Fruit fly (Drosophila melanogaster): ENCODE results near the gene Or71a.

The Or71a gene

DNA sequence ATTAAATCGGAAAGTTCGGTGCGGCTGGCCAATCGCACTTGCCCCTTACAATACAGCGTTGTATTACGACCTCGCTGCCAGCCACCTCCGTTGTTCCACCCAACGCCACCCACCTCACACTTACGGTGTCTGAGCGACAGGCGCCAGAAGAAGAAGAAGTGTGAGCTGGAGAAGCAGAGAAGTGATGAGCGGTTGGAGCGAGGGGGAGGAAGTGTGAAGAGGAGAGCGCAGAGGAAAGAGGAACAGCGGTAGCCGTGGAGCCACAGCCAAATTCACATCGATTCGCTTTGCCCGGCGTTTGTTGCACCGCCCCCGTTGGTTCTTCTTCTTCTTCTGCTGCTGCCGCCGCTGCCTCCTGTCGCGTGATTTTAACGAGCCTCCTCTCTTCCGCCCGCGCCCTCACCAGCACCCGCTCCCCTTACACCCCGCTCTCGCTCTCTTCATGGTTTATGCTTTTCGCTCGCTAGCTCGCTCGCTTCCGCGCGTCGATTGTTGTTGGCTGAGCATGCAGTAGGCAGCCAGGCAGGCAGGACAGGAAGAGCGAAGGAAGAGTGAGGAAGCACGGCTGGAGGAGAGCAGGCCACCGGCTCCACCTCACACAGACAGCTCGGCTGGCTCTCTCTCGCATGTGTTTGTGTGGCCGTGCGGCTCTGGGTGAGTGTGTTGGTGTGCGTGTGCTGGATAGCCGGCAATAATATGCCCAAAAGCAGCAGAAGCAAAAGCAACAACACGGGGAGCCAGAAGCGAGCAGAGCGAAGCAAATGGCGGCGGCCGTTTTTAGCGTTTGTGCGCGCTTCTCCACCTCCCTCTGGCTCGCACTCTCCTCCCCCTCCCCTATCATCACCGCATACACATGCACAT, 26.0 kb upstream of the Or71a start (continued):
- TF ChIP-seq rib (GFP tag; IDR thresholded peaks at IDR 0.05) (no peak), CG1647 (GFP tag; optimal IDR thresholded peaks at IDR 0.05) (no peak), Hand (GFP tag; optimal IDR thresholded peaks at IDR 0.05) (no peak), Stat92E (GFP tag; optimal IDR thresholded peaks at IDR 0.05) (no peak), YL-1 (GFP tag; optimal IDR thresholded peaks at IDR 0.05) (no peak), CG17568 (GFP tag; optimal IDR thresholded peaks at IDR 0.05) (no peak), CG12071 (GFP tag; optimal IDR thresholded peaks at IDR 0.05) (no peak), CG15269 (tag; optimal IDR thresholded peaks at IDR 0.05) (no peak), CG6683 (GFP tag; optimal IDR thresholded peaks at IDR 0.05) (no peak), ara (GFP tag; IDR thresholded peaks at IDR 0.05) (no peak), gce (GFP tag; IDR thresholded peaks at IDR 0.05) (no peak), trh (GFP tag; optimal IDR thresholded peaks at IDR 0.05) (no peak), pnt (GFP tag; optimal IDR thresholded peaks at IDR 0.05) (no peak), bowl (GFP tag; IDR thresholded peaks at IDR 0.05) (no peak), lmd (GFP tag; IDR thresholded peaks at IDR 0.05) (no peak), ken (GFP tag; IDR thresholded peaks at IDR 0.05) (no peak), CG11456 (GFP tag; IDR thresholded peaks at IDR 0.05) (no peak), inv (GFP tag; IDR thresholded peaks at IDR 0.05; ENCODE audit: partially characterized antibody) (no peak), Nf-YC (tag; optimal IDR thresholded peaks at IDR 0.05) (no peak), luna (GFP tag; optimal IDR thresholded peaks at IDR 0.05) (no peak), CTCF (GFP tag; optimal IDR thresholded peaks at IDR 0.05) (no peak), Sry-δ (GFP tag; optimal IDR thresholded peaks at IDR 0.05) (no peak), slbo (GFP tag; IDR thresholded peaks at IDR 0.05) (0 out of 2 replicates have a peak, but pooled peaks have one; percentile 6), PHDP (tag; optimal IDR thresholded peaks at IDR 0.05) (no peak), CG6791 (GFP tag; IDR thresholded peaks at IDR 0.05; ENCODE audit: partially characterized antibody) (no peak), CG18476 (GFP tag; optimal IDR thresholded peaks at IDR 0.05) (no peak), CG1792 (GFP tag; optimal IDR thresholded peaks at IDR 0.05) (no peak), sens (GFP tag) (no peak), ham (GFP tag; IDR thresholded peaks at IDR 0.05) (no peak), CG32772 (GFP tag; IDR thresholded peaks at IDR 0.05) (peak; percentile 36; the same call in 1 of the 2 replicates), scrt (GFP tag; optimal IDR thresholded peaks at IDR 0.05) (peak; percentile 30), CG17359 (tag; optimal IDR thresholded peaks at IDR 0.05) (no peak), ash1 (GFP tag; optimal IDR thresholded peaks at IDR 0.05) (no peak), CG1603 (tag; optimal IDR thresholded peaks at IDR 0.05) (no peak), Hr78 (GFP tag; optimal IDR thresholded peaks at IDR 0.05) (no peak), dmrt99B (tag; optimal IDR thresholded peaks at IDR 0.05) (no peak), abd-A (tag; optimal IDR thresholded peaks at IDR 0.05) (peak; percentile 88), CG42726 (GFP tag; IDR thresholded peaks at IDR 0.05; ENCODE audit: partially characterized antibody) (0 out of 2 replicates have a peak, but pooled peaks have one; percentile 14), Med (GFP tag) (peak; percentile 93), Fer1 (GFP tag; optimal IDR thresholded peaks at IDR 0.05) (no peak), gfzf (GFP tag; optimal IDR thresholded peaks at IDR 0.05) (no peak), CG10979 (tag; optimal IDR thresholded peaks at IDR 0.05) (no peak), tap (tag; optimal IDR thresholded peaks at IDR 0.05) (no peak), CG6689 (GFP tag; IDR thresholded peaks at IDR 0.05) (no peak), Fer2 (tag; optimal IDR thresholded peaks at IDR 0.05) (no peak), CG15011 (GFP tag; optimal IDR thresholded peaks at IDR 0.05) (no peak), yki (optimal IDR thresholded peaks at IDR 0.05) (peak; percentile 26), CG9932 (GFP tag; IDR thresholded peaks at IDR 0.05) (no peak), exex (tag; optimal IDR thresholded peaks at IDR 0.05) (no peak)
